Worm (Caenorhabditis elegans) whole organism, mixed stage, embryonic: ENCODE measurements around the gene Y49F6B.12.

Experiments
- ces-1 ChIP-seq: fragments of 150-350 bp; optimal IDR thresholded peaks from 2 replicates; lab custom pipeline; 2014; ENCODE audit warnings: missing biosample characterization, missing genetic modification reagents, missing genetic modification characterization
- unc-120 ChIP-seq: sonication (generic microtip); optimal IDR thresholded peaks from 2 replicates; lab custom pipeline; 2017; ENCODE audit warnings: missing genetic modification characterization, missing compliant biosample characterization; ENCODE audit not compliant: poor library complexity, severe bottlenecking
- unc-62 ChIP-seq: fragments of 150-350 bp; optimal IDR thresholded peaks from 2 replicates; lab custom pipeline; 2014; ENCODE audit warnings: missing biosample characterization, missing genetic modification reagents, missing genetic modification characterization
- ztf-11 ChIP-seq: fragments of 150-350 bp; optimal IDR thresholded peaks from 2 replicates; lab custom pipeline; 2014; ENCODE audit warnings: missing biosample characterization, missing genetic modification characterization

- no peak for TF ChIP-seq unc-120
- no peak for TF ChIP-seq ztf-11 (tag; lab: Kevin White, UChicago)
- no peak for TF ChIP-seq unc-62 (GFP tag; lab: Kevin White, UChicago)
- TF ChIP-seq ces-1 (GFP tag; lab: Kevin White, UChicago): no peak
Measured at ce11 chrII:3472817-3473216, 601 bp upstream of the Y49F6B.12 start, which contains the start of gene Y49F6B.6.
